Fruit fly (Drosophila melanogaster): ENCODE data around the gene CG31510.

CG31510 gene

DNA sequence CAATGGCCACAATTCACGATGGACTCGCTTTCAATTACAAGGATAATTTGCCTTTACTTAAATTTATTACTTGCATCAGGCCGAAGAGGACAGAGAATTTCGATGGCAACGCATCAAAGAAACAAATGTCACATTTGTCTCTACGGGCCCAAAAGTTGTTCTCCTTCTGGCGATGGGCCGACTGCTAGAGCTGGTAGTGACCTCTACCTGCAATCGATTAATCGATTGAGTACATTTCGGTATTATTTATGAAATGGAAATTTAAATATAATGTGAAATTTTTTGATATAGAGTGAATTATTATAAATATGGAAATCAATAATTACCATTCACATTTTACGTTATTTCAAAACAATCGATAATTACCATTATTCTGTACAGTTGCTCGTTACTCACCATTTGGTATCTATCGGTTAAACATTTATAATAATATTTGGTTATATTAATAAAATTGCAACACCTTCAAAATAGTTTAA lies at the start of gene CG31510, which contains the start of gene TTLL5 (continued):
- no peak for TF ChIP-seq Eip74EF (GFP tag; optimal IDR thresholded peaks at IDR 0.05)
- TF ChIP-seq ci (GFP tag; IDR thresholded peaks at IDR 0.05): no peak
- no peak for TF ChIP-seq CG8388 (GFP tag; optimal IDR thresholded peaks at IDR 0.05)
- no peak for TF ChIP-seq CG15514 (GFP tag; optimal IDR thresholded peaks at IDR 0.05)
- TF ChIP-seq crc (GFP tag; optimal IDR thresholded peaks at IDR 0.05): no peak
- TF ChIP-seq CG2678 (tag; optimal IDR thresholded peaks at IDR 0.05): no peak
- no peak for TF ChIP-seq CG11504 (tag; optimal IDR thresholded peaks at IDR 0.05)
- no peak; the same call in 3 of the 4 replicates for TF ChIP-seq Gug (GFP tag; IDR thresholded peaks at IDR 0.05)
- TF ChIP-seq CG3065 (GFP tag; optimal IDR thresholded peaks at IDR 0.05): no peak
- TF ChIP-seq Dref (GFP tag; IDR thresholded peaks at IDR 0.05): peak; percentile 72
- TF ChIP-seq CG12104 (GFP tag; optimal IDR thresholded peaks at IDR 0.05): no peak
- no peak for TF ChIP-seq CoRest (tag; optimal IDR thresholded peaks at IDR 0.05)
- no peak for TF ChIP-seq CG15601 (tag; optimal IDR thresholded peaks at IDR 0.05)
- no peak for TF ChIP-seq eyg (GFP tag; optimal IDR thresholded peaks at IDR 0.05)
- no peak for TF ChIP-seq Lim3 (GFP tag; IDR thresholded peaks at IDR 0.05)
- no peak for TF ChIP-seq CG6683 (GFP tag; optimal IDR thresholded peaks at IDR 0.05)
- no peak for TF ChIP-seq so (GFP tag; IDR thresholded peaks at IDR 0.05)
- no peak for TF ChIP-seq Oli (tag; optimal IDR thresholded peaks at IDR 0.05)
- no peak for TF ChIP-seq stwl (tag; optimal IDR thresholded peaks at IDR 0.05)
- no peak for TF ChIP-seq NFAT (GFP tag; IDR thresholded peaks at IDR 0.05)
- TF ChIP-seq C15 (GFP tag; IDR thresholded peaks at IDR 0.05): no peak
- TF ChIP-seq ash1 (GFP tag; optimal IDR thresholded peaks at IDR 0.05): no peak
- no peak for TF ChIP-seq sr (GFP tag; IDR thresholded peaks at IDR 0.05)
- no peak for TF ChIP-seq ERR (GFP tag; optimal IDR thresholded peaks at IDR 0.05)
- no peak for TF ChIP-seq vfl (GFP tag; optimal IDR thresholded peaks at IDR 0.05)
- TF ChIP-seq CG13894 (tag; optimal IDR thresholded peaks at IDR 0.05): no peak
- TF ChIP-seq vnd (GFP tag; IDR thresholded peaks at IDR 0.05; ENCODE audit: partially characterized antibody): no peak
- TF ChIP-seq aop (GFP tag; IDR thresholded peaks at IDR 0.05): no peak
- no peak for TF ChIP-seq CG9727 (GFP tag; optimal IDR thresholded peaks at IDR 0.05)
- no peak for TF ChIP-seq CG31441 (GFP tag; IDR thresholded peaks at IDR 0.05)
- TF ChIP-seq ato (GFP tag; IDR thresholded peaks at IDR 0.05; ENCODE audit: partially characterized antibody): no peak; the same call in 1 of the 2 replicates
- TF ChIP-seq D (optimal IDR thresholded peaks at IDR 0.05): no peak
- TF ChIP-seq D (GFP tag; optimal IDR thresholded peaks at IDR 0.05): no peak
- no peak for TF ChIP-seq Med (GFP tag)
- no peak for TF ChIP-seq Meics (GFP tag; optimal IDR thresholded peaks at IDR 0.05)
- no peak; the same call in 1 of the 2 replicates for TF ChIP-seq inv (GFP tag; IDR thresholded peaks at IDR 0.05; ENCODE audit: partially characterized antibody)
- TF ChIP-seq D19A (tag; optimal IDR thresholded peaks at IDR 0.05): no peak
- TF ChIP-seq Side (GFP tag; optimal IDR thresholded peaks at IDR 0.05): peak; percentile 8
- no peak for TF ChIP-seq sens-2 (GFP tag; IDR thresholded peaks at IDR 0.05)
- no peak for TF ChIP-seq CG6254 (GFP tag; optimal IDR thresholded peaks at IDR 0.05)
- TF ChIP-seq H2.0 (GFP tag; IDR thresholded peaks at IDR 0.05): peak; percentile 13; the same call in 1 of the 2 replicates
- no peak for TF ChIP-seq CG14965 (GFP tag; optimal IDR thresholded peaks at IDR 0.05; ENCODE audit: borderline replicate concordance)
- TF ChIP-seq CG1792 (GFP tag; optimal IDR thresholded peaks at IDR 0.05): no peak
- no peak for TF ChIP-seq slp2 (GFP tag; optimal IDR thresholded peaks at IDR 0.05)
- TF ChIP-seq CG11398 (GFP tag; optimal IDR thresholded peaks at IDR 0.05): no peak
- TF ChIP-seq CG8089 (GFP tag; optimal IDR thresholded peaks at IDR 0.05): no peak
- no peak for TF ChIP-seq CG2889 (GFP tag; IDR thresholded peaks at IDR 0.05)
- TF ChIP-seq z (GFP tag; IDR thresholded peaks at IDR 0.05): no peak
- no peak for TF ChIP-seq ewg (GFP tag; optimal IDR thresholded peaks at IDR 0.05)
